Worm (Caenorhabditis elegans) whole organism, L2 larva: ENCODE measurements around the gene dhhc-10.

Experiments
- C34F6.9 ChIP-seq: fragments of 150-350 bp; optimal IDR thresholded peaks from 2 replicates; lab custom pipeline; 2014; ENCODE audit warnings: missing biosample characterization, missing genetic modification characterization
- F13H6.1 ChIP-seq: sonication (generic microtip); optimal IDR thresholded peaks from 2 replicates; lab custom pipeline; 2016; ENCODE audit warnings: missing genetic modification characterization, missing compliant biosample characterization
- Y55F3AM.14 ChIP-seq: fragments of 200-800 bp; sonication (Bioruptor generic); optimal IDR thresholded peaks from 2 replicates; lab custom pipeline; 2018; ENCODE audit warnings: mild to moderate bottlenecking, missing genetic modification characterization, missing compliant biosample characterization
- alr-1 ChIP-seq: fragments of 150-350 bp; optimal IDR thresholded peaks from 2 replicates; lab custom pipeline; 2014; ENCODE audit warnings: missing biosample characterization, missing genetic modification characterization
- aly-2 ChIP-seq: fragments of 150-350 bp; optimal IDR thresholded peaks from 2 replicates; lab custom pipeline; 2014; ENCODE audit warnings: missing biosample characterization, missing genetic modification characterization
- ama-1 ChIP-seq: fragments of 150-350 bp; optimal IDR thresholded peaks from 2 replicates; lab custom pipeline; 2018; ENCODE audit warnings: inconsistent platforms
- blmp-1 ChIP-seq: sonication (generic microtip); optimal IDR thresholded peaks from 2 replicates; lab custom pipeline; 2017; ENCODE audit warnings: missing genetic modification characterization, mild to moderate bottlenecking, missing compliant biosample characterization, antibody characterized with exemption, moderate library complexity; ENCODE audit not compliant: insufficient read depth
- ceh-16 ChIP-seq: fragments of 150-350 bp; optimal IDR thresholded peaks from 2 replicates; lab custom pipeline; 2014; ENCODE audit warnings: missing biosample characterization, missing genetic modification characterization
- ceh-82 ChIP-seq: fragments of 150-350 bp; optimal IDR thresholded peaks from 2 replicates; lab custom pipeline; 2014; ENCODE audit warnings: missing biosample characterization, missing genetic modification characterization
- crh-2 ChIP-seq: sonication (generic microtip); optimal IDR thresholded peaks from 2 replicates; lab custom pipeline; 2017; ENCODE audit warnings: missing biosample characterization, missing genetic modification characterization
- dmd-4 ChIP-seq: sonication (generic microtip); optimal IDR thresholded peaks from 2 replicates; lab custom pipeline; 2017; ENCODE audit warnings: missing biosample characterization, missing genetic modification characterization
- egl-27 ChIP-seq: sonication (generic microtip); optimal IDR thresholded peaks from 3 replicates; lab custom pipeline; 2017; ENCODE audit warnings: missing biosample characterization, missing genetic modification reagents, missing genetic modification characterization
- elt-1 ChIP-seq: fragments of 150-350 bp; optimal IDR thresholded peaks from 2 replicates; lab custom pipeline; 2014; ENCODE audit warnings: missing biosample characterization, missing genetic modification characterization
- fos-1 ChIP-seq: fragments of 150-350 bp; optimal IDR thresholded peaks from 2 replicates; lab custom pipeline; 2014; ENCODE audit warnings: missing biosample characterization, missing genetic modification characterization
- gmeb-1 ChIP-seq: fragments of 150-350 bp; optimal IDR thresholded peaks from 2 replicates; lab custom pipeline; 2014; ENCODE audit warnings: missing biosample characterization, missing genetic modification characterization
- lin-11 ChIP-seq: fragments of 150-350 bp; sonication (generic microtip); optimal IDR thresholded peaks from 2 replicates; lab custom pipeline; 2014; ENCODE audit warnings: missing biosample characterization, missing genetic modification characterization, inconsistent platforms, mixed read lengths
- lin-13 ChIP-seq: fragments of 150-350 bp; optimal IDR thresholded peaks from 2 replicates; lab custom pipeline; 2014; ENCODE audit warnings: missing biosample characterization, missing genetic modification reagents, missing genetic modification characterization
- lin-39 ChIP-seq: fragments of 150-350 bp; optimal IDR thresholded peaks from 2 replicates; lab custom pipeline; 2014; ENCODE audit warnings: missing biosample characterization, missing genetic modification reagents, missing genetic modification characterization
- lsy-2 ChIP-seq, 2 experiments: fragments of 150-350 bp in 1 of 2; sonication (generic microtip) in 1 of 2; optimal IDR thresholded peaks; 2 replicates each; lab custom pipeline; 2014 to 2017; ENCODE audit warnings: missing biosample characterization in 2 of 2, missing genetic modification characterization in 2 of 2
- mab-5 ChIP-seq: fragments of 150-350 bp; optimal IDR thresholded peaks from 2 replicates; lab custom pipeline; 2014; ENCODE audit warnings: missing biosample characterization, missing genetic modification characterization
- mbf-1 ChIP-seq: sonication (generic microtip); optimal IDR thresholded peaks from 2 replicates; lab custom pipeline; 2017; ENCODE audit warnings: missing biosample characterization, missing genetic modification characterization
- mdl-1 ChIP-seq, 2 experiments: fragments of 150-350 bp in 1 of 2; sonication (generic microtip) in 1 of 2; optimal IDR thresholded peaks; 2 replicates each; lab custom pipeline; 2017; ENCODE audit warnings: missing biosample characterization in 2 of 2, missing genetic modification characterization in 2 of 2
- nhr-10 ChIP-seq: sonication (generic microtip); optimal IDR thresholded peaks from 2 replicates; lab custom pipeline; 2017; ENCODE audit warnings: missing biosample characterization, missing genetic modification characterization
- nhr-11 ChIP-seq: fragments of 150-350 bp; optimal IDR thresholded peaks from 2 replicates; lab custom pipeline; 2014; ENCODE audit warnings: missing biosample characterization, missing genetic modification characterization
- nhr-12 ChIP-seq: fragments of 150-350 bp; optimal IDR thresholded peaks from 2 replicates; lab custom pipeline; 2014; ENCODE audit warnings: missing biosample characterization, missing genetic modification characterization
- nhr-23 ChIP-seq: fragments of 150-350 bp; optimal IDR thresholded peaks from 2 replicates; lab custom pipeline; 2014; ENCODE audit warnings: missing biosample characterization, missing genetic modification reagents, missing genetic modification characterization
- nhr-237 ChIP-seq: fragments of 150-350 bp; optimal IDR thresholded peaks from 2 replicates; lab custom pipeline; 2014; ENCODE audit warnings: missing biosample characterization, missing genetic modification characterization
- nhr-25 ChIP-seq: fragments of 150-350 bp; sonication (generic microtip); optimal IDR thresholded peaks from 3 replicates; lab custom pipeline; 2014; ENCODE audit warnings: missing biosample characterization, missing genetic modification characterization
- peb-1 ChIP-seq: fragments of 150-350 bp; optimal IDR thresholded peaks from 2 replicates; lab custom pipeline; 2014; ENCODE audit warnings: missing biosample characterization, missing genetic modification characterization
- sem-4 ChIP-seq: fragments of 150-350 bp; optimal IDR thresholded peaks from 2 replicates; lab custom pipeline; 2014; ENCODE audit warnings: missing biosample characterization, missing genetic modification reagents, missing genetic modification characterization
- sma-3 ChIP-seq: sonication (generic microtip); optimal IDR thresholded peaks from 2 replicates; lab custom pipeline; 2016; ENCODE audit warnings: missing genetic modification reagents, missing genetic modification characterization, missing compliant biosample characterization
- sma-9 ChIP-seq, 2 experiments: fragments of 150-350 bp in 1 of 2; sonication (generic microtip) in 1 of 2; optimal IDR thresholded peaks; 2 replicates each; lab custom pipeline; 2014 to 2016; ENCODE audit warnings: missing genetic modification characterization in 2 of 2, mild to moderate bottlenecking in 1 of 2, missing biosample characterization in 1 of 2, missing compliant biosample characterization in 1 of 2, missing genetic modification reagents in 1 of 2, moderate library complexity in 1 of 2
- snpc-4 ChIP-seq: fragments of 150-350 bp; optimal IDR thresholded peaks from 2 replicates; lab custom pipeline; 2014; ENCODE audit warnings: missing biosample characterization, missing genetic modification characterization
- unc-55 ChIP-seq: fragments of 150-350 bp; sonication (generic microtip); optimal IDR thresholded peaks from 3 replicates; lab custom pipeline; 2014; ENCODE audit warnings: missing biosample characterization, missing genetic modification reagents, missing genetic modification characterization
- unc-62 ChIP-seq: fragments of 150-350 bp; optimal IDR thresholded peaks from 2 replicates; lab custom pipeline; 2014; ENCODE audit warnings: missing biosample characterization, missing genetic modification reagents, missing genetic modification characterization
- zag-1 ChIP-seq: fragments of 150-350 bp; optimal IDR thresholded peaks from 2 replicates; lab custom pipeline; 2014; ENCODE audit warnings: missing biosample characterization, missing genetic modification characterization
- ztf-11 ChIP-seq: sonication (generic microtip); optimal IDR thresholded peaks from 2 replicates; lab custom pipeline; 2017; ENCODE audit warnings: missing biosample characterization, missing genetic modification characterization
- ztf-4 ChIP-seq: fragments of 150-350 bp; optimal IDR thresholded peaks from 2 replicates; lab custom pipeline; 2014; ENCODE audit warnings: missing biosample characterization, missing genetic modification characterization

The dhhc-10 gene

ce11 chrX:4657577-4657976 lies 49.4 kb upstream of the dhhc-10 start:
- TF ChIP-seq mdl-1 (tag; optimal IDR thresholded peaks at IDR 0.05; lab: Kevin White, UChicago) (no peak), nhr-25 (tag; lab: Kevin White, UChicago) (no peak), nhr-10 (tag; lab: Kevin White, UChicago) (no peak), F13H6.1 (tag; lab: Kevin White, UChicago) (no peak), ztf-11 (no peak), crh-2 (tag; lab: Kevin White, UChicago) (no peak), unc-62 (GFP tag; lab: Kevin White, UChicago) (no peak), gmeb-1 (no peak), snpc-4 (tag; lab: Kevin White, UChicago) (no peak), sma-9 (GFP tag; optimal IDR thresholded peaks at IDR 0.05; lab: Kevin White, UChicago) (no peak), sma-9 (tag; optimal IDR thresholded peaks at IDR 0.05; lab: Kevin White, UChicago) (no peak), alr-1 (no peak), lin-39 (tag; lab: Kevin White, UChicago) (no peak), nhr-237 (tag; lab: Kevin White, UChicago) (no peak), C34F6.9 (tag; lab: Kevin White, UChicago) (no peak), mab-5 (tag; lab: Kevin White, UChicago) (no peak), lin-13 (no peak), blmp-1 (tag; lab: Kevin White, UChicago) (no peak), ama-1 (lab: Kevin White, UChicago) (no peak), mbf-1 (tag; lab: Kevin White, UChicago) (no peak)
- TF ChIP-seq, all 48 proteins: peak for 0

- TF ChIP-seq lin-13 (no peak), nhr-237 (tag; lab: Kevin White, UChicago) (no peak), mab-5 (tag; lab: Kevin White, UChicago) (no peak), peb-1 (tag; lab: Kevin White, UChicago) (no peak), zag-1 (tag; lab: Kevin White, UChicago) (no peak), snpc-4 (tag; lab: Kevin White, UChicago) (no peak), nhr-11 (tag; lab: Kevin White, UChicago) (no peak), nhr-10 (tag; lab: Kevin White, UChicago) (no peak), dmd-4 (tag; lab: Kevin White, UChicago) (no peak), lin-11 (tag; lab: Kevin White, UChicago) (no peak), fos-1 (tag; lab: Kevin White, UChicago) (no peak)
Observed at ce11 chrX:4658303-4658702, 48.7 kb upstream of the dhhc-10 start.

ce11 chrX:4658706-4659105 lies 48.3 kb upstream of the dhhc-10 start:
- no peak for TF ChIP-seq nhr-23
- no peak for TF ChIP-seq nhr-25 (tag; lab: Kevin White, UChicago)
- no peak for TF ChIP-seq mbf-1 (tag; lab: Kevin White, UChicago)
- TF ChIP-seq ztf-4 (tag; lab: Kevin White, UChicago): no peak
- TF ChIP-seq ztf-11: no peak
- no peak for TF ChIP-seq sma-9 (GFP tag; optimal IDR thresholded peaks at IDR 0.05; lab: Kevin White, UChicago)
- no peak for TF ChIP-seq sma-9 (tag; optimal IDR thresholded peaks at IDR 0.05; lab: Kevin White, UChicago)
- TF ChIP-seq F13H6.1 (tag; lab: Kevin White, UChicago): no peak
- no peak for TF ChIP-seq ceh-16
- no peak for TF ChIP-seq aly-2 (tag; lab: Kevin White, UChicago)
- TF ChIP-seq nhr-11 (tag; lab: Kevin White, UChicago): no peak
- no peak for TF ChIP-seq lin-11 (tag; lab: Kevin White, UChicago)
- no peak for TF ChIP-seq lin-39 (tag; lab: Kevin White, UChicago)
- TF ChIP-seq crh-2 (tag; lab: Kevin White, UChicago): no peak
- TF ChIP-seq lin-13: no peak
- no peak for TF ChIP-seq C34F6.9 (tag; lab: Kevin White, UChicago)
- no peak for TF ChIP-seq ama-1 (lab: Kevin White, UChicago)
- no peak for TF ChIP-seq lsy-2 (tag; optimal IDR thresholded peaks at IDR 0.05; lab: Kevin White, UChicago)

ce11 chrX:4660268-4660880 lies 46.6 kb upstream of the dhhc-10 start, which contains the start of gene nhr-45:
nhr-45 (minus strand) TSS chrX:4660318.
- peak; percentile 67 for TF ChIP-seq fos-1 (tag; lab: Kevin White, UChicago)
- TF ChIP-seq sma-3: no peak

ce11 chrX:4662293-4662825 lies 44.6 kb upstream of the dhhc-10 start:
- TF ChIP-seq nhr-12: no peak
- peak; percentile 31 for TF ChIP-seq peb-1 (tag; lab: Kevin White, UChicago)
- TF ChIP-seq nhr-11 (tag; lab: Kevin White, UChicago): no peak
- peak; percentile 85 for TF ChIP-seq blmp-1 (tag; lab: Kevin White, UChicago)
- peak; percentile 16 for TF ChIP-seq egl-27
- peak; percentile 79 for TF ChIP-seq F13H6.1 (tag; lab: Kevin White, UChicago)
- peak; percentile 11 for TF ChIP-seq sem-4 (tag; lab: Kevin White, UChicago)
- TF ChIP-seq unc-62 (GFP tag; lab: Kevin White, UChicago): no peak
- TF ChIP-seq sma-3: peak; percentile 76
- TF ChIP-seq ama-1 (lab: Kevin White, UChicago): peak; percentile 13
- no peak for TF ChIP-seq zag-1 (tag; lab: Kevin White, UChicago)
- TF ChIP-seq fos-1 (tag; lab: Kevin White, UChicago): peak; percentile 72
- peak; percentile 72 for TF ChIP-seq crh-2 (tag; lab: Kevin White, UChicago)
- TF ChIP-seq nhr-23: no peak
- peak; percentile 53 for TF ChIP-seq unc-55 (GFP tag; lab: Kevin White, UChicago)
- no peak for TF ChIP-seq ceh-82 (tag; lab: Kevin White, UChicago)
- TF ChIP-seq lsy-2 (tag; optimal IDR thresholded peaks at IDR 0.05; lab: Kevin White, UChicago): peak; percentile 11 to 39
- peak; percentile 95 for TF ChIP-seq Y55F3AM.14 (GFP tag; lab: Kevin White, UChicago)
- no peak for TF ChIP-seq elt-1 (tag; lab: Kevin White, UChicago)
- peak; percentile 41 for TF ChIP-seq ztf-4 (tag; lab: Kevin White, UChicago)
- TF ChIP-seq nhr-25 (tag; lab: Kevin White, UChicago): peak; percentile 84
- TF ChIP-seq gmeb-1: peak; percentile 3
- TF ChIP-seq sma-9 (GFP tag; optimal IDR thresholded peaks at IDR 0.05; lab: Kevin White, UChicago): peak; percentile 36
- TF ChIP-seq sma-9 (tag; optimal IDR thresholded peaks at IDR 0.05; lab: Kevin White, UChicago): no peak
